Worm (Caenorhabditis elegans): ENCODE results near the gene rheb-1.

Gene rheb-1

ce11 chrIII:9455980-9456658, at the start of gene rheb-1, which contains the start of gene spk-1:
rheb-1 (minus strand) TSS chrIII:9456030.
spk-1 (plus strand) TSS chrIII:9456608.
- no peak for TF ChIP-seq unc-62 (GFP tag; optimal IDR thresholded peaks at IDR 0.05)

DNA sequence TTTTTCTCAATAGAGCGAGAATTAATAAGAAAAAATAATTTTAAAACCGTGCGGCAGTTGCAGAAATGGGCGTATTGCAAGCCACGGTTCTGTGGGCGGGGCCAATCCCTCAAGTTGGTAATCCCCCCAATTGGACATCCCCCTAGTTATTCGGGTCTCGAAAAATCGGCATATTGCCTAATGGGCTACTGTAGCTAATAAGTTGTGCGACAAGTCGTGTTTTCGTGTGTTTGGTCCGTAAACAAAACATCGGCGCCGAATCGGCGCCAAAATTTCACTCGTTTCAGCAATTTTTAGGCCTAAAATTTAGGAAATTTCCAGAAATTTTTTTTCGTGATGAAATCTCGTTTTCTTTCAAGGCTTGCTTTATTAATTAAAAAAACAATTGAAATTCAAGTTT, 48.5 kb upstream of the rheb-1 start:
- no peak for TF ChIP-seq unc-62 (GFP tag; optimal IDR thresholded peaks at IDR 0.05)

- TF ChIP-seq unc-62 (GFP tag; optimal IDR thresholded peaks at IDR 0.05), result no peak
These were observed 46.4 kb upstream of the rheb-1 start for ce11 chrIII:9502155-9502714.

DNA sequence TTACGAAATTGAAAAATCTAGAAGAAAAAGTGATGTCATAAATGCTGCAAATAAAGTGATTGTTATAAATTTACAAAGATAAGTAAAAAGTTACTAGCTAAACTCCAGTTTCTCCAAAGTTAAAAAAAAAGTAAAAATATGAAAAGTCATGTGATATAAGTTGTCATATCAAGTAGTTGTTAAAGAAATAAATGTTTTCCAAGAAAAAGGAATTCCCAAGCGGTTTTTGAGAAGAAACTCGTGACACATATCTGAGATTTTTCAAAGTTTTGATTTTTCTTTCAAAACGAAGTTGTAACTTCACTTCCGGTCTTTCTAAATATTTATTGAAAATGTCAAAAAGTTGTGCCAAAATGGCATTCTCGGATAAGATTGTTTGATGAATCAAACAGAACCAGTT, 45.2 kb upstream of the rheb-1 start:
- no peak for TF ChIP-seq unc-62 (GFP tag; optimal IDR thresholded peaks at IDR 0.05)

ce11 chrIII:9500267-9500666, 44.4 kb upstream of the rheb-1 start, which contains the start of gene sod-4:
sod-4 (minus strand) TSS chrIII:9500375.
- no peak for TF ChIP-seq unc-62 (GFP tag; optimal IDR thresholded peaks at IDR 0.05)

ce11 chrIII:9497412-9497811, 41.6 kb upstream of the rheb-1 start:
- no peak for TF ChIP-seq unc-62 (GFP tag; optimal IDR thresholded peaks at IDR 0.05)

DNA sequence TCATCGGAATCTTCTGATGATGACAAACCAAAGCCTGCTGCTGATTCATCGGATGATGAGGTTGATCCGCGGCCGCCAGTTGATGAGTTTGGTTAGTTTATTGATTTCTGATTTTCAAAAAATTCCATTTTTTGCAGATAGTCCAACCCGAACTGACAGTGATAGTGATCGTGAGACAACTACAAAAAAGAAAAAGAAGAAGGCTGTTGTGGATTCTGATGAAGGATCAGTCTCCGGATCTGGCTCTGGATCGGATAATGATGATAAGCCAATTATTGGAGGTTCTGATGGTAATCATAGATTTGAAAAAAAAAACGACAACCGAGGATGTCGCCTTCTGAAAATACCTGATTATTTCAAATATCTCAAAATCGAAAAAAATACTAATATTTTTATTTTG, 40.3 kb upstream of the rheb-1 start:
- TF ChIP-seq unc-62 (GFP tag; optimal IDR thresholded peaks at IDR 0.05), result no peak

- TF ChIP-seq unc-62 (GFP tag; optimal IDR thresholded peaks at IDR 0.05), result no peak
These were observed 38.4 kb upstream of the rheb-1 start for ce11 chrIII:9494209-9494608.

ce11 chrIII:9490783-9491547, 35.1 kb upstream of the rheb-1 start, which contains the start of the genes dars-1 and ctr-9:
dars-1 (minus strand) TSS chrIII:9491215.
ctr-9 (plus strand) TSS chrIII:9491396.
- TF ChIP-seq unc-62 (GFP tag; optimal IDR thresholded peaks at IDR 0.05), result no peak

- TF ChIP-seq unc-62 (GFP tag; optimal IDR thresholded peaks at IDR 0.05), result no peak
These were observed 34.0 kb upstream of the rheb-1 start for ce11 chrIII:9489798-9490197.

ce11 chrIII:9488431-9488830, 32.6 kb upstream of the rheb-1 start, which contains the start of gene nlp-36:
nlp-36 (plus strand) TSS chrIII:9488731.
- TF ChIP-seq unc-62 (GFP tag; optimal IDR thresholded peaks at IDR 0.05), result no peak

DNA sequence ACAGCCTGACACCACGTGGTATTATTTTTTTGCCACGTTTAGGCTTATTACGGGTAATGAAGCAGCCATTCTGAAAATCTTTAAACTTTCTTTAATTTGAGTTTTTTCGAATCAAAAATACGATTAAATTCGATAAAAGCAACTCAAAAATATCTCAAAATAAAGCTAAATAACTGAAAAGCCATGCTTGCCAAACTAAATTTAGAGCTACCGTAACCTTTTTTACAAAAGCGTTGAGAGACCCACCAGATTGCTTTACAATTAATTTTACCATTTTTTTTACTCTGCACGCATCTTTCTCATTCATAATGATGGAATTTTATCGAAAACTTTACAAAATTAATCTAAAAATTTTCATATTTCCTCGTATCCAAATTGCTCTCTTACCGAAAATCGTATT, 32.2 kb upstream of the rheb-1 start:
- TF ChIP-seq unc-62 (GFP tag; optimal IDR thresholded peaks at IDR 0.05), result no peak

ce11 chrIII:9487454-9487853, 31.6 kb upstream of the rheb-1 start:
- TF ChIP-seq unc-62 (GFP tag; optimal IDR thresholded peaks at IDR 0.05), result no peak

DNA sequence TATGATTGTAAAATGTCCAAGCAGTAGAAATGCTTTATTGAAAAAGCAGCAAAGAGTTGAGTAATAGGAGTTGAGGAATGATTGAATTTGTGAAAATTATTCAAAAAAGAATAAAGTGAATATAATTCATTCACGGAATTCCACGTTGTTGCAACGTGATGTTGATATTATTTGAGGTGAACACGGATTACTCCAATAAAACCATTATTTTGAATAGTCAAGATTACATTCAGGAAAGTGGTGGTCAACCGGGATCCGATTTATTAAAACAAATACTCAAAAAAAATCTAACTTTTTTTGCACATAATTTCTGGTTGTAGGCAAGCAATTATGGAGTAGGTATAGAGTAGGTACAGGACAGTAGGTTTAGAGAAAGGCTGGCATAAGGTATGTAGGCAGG, 29.5 kb upstream of the rheb-1 start, which contains the start of gene bre-3:
TSS of gene bre-3 (minus strand) at position 101 of the 400 bp plus-strand sequence.
- no peak for TF ChIP-seq unc-62 (GFP tag; optimal IDR thresholded peaks at IDR 0.05)

DNA sequence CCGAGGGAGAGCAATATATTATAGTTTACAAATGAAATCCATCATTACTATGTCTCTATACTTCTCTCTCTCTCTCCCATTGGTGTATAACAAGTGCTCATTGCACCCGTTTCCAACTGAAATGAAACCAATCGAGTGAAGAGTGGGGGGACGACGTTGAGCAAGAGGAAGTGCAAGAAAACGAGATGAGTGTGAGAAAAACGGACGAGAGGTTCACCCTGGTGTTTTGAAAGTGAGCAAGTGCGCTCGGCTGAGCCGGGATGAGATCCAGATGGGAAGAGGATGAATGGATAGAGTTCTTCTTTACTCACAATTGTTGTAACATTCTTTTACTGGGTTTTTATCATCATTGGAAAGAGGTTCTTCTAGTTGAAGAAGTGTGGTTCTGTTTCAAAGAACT, 27.9 kb upstream of the rheb-1 start:
- TF ChIP-seq unc-62 (GFP tag; optimal IDR thresholded peaks at IDR 0.05), result no peak

DNA sequence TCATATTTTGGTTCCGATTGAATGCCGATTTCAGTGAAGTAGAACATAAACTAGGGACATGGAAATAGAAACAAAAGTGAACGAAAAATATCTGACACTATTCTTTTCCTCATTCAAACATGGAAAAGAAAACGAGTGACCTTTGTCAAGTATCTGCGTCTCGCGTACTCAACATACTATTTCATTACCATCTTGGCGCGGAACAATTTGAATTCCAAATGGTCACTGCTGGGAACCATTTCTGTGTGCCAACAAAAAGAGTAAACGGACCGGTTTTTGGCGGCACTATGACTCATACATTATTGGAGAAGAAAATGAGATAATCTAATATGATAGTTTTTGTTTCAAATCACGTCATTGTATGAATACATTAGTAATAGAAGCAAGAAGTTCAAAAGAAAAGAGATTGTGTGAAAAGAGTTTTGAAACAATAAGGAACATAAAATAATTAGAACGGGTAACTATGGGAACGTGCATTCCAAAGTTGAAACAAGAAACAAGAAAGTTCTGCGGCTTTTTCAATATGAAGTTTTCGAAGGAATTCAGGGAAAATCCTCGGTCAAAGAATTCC, 26.7 kb upstream of the rheb-1 start:
- no peak for TF ChIP-seq unc-62 (GFP tag; optimal IDR thresholded peaks at IDR 0.05)
